Fruit fly (Drosophila melanogaster): ENCODE data around the gene Mco3.

- TF ChIP-seq pdm3 (GFP tag; optimal IDR thresholded peaks at IDR 0.05): no peak
- TF ChIP-seq Gug (GFP tag; IDR thresholded peaks at IDR 0.05): no peak
- no peak for TF ChIP-seq acj6 (GFP tag; optimal IDR thresholded peaks at IDR 0.05)
- no peak for TF ChIP-seq achi (GFP tag; optimal IDR thresholded peaks at IDR 0.05)
- no peak for TF ChIP-seq esn (GFP tag; optimal IDR thresholded peaks at IDR 0.05)
Observed at dm6 chr3R:25883877-25884276, 13.4 kb upstream of the Mco3 start.

All from whole organism, prepupa.